Worm (Caenorhabditis elegans): ENCODE data around the gene C14A6.5.

The C14A6.5 gene

ce11 chrV:18127192-18127591, 37.5 kb downstream of the C14A6.5 start, which contains the start of gene fbxa-211:
Gene fbxa-211, plus strand, starts transcription at chrV:18127519.
- peak; percentile 32 for TF ChIP-seq snpc-1.3 (tag; optimal IDR thresholded peaks at IDR 0.05; ENCODE audit: insufficient read depth)
- TF ChIP-seq nfya-2 (GFP tag; IDR thresholded peaks at IDR 0.05), result no peak
- TF ChIP-seq madf-3 (GFP tag; IDR thresholded peaks at IDR 0.05), result no peak
- no peak for TF ChIP-seq ceh-100 (GFP tag; IDR thresholded peaks at IDR 0.05)
- no peak for TF ChIP-seq tbp1 (GFP tag; optimal IDR thresholded peaks at IDR 0.05)
- TF ChIP-seq lsl-1 (GFP tag; optimal IDR thresholded peaks at IDR 0.05), result peak; percentile 71
- TF ChIP-seq ceh-58 (GFP tag; IDR thresholded peaks at IDR 0.05), result no peak
- no peak for TF ChIP-seq mes-4 (tag; optimal IDR thresholded peaks at IDR 0.05)
- TF ChIP-seq F49E8.2 (tag; optimal IDR thresholded peaks at IDR 0.05; ENCODE audit: insufficient read depth), result peak; percentile 43

DNA sequence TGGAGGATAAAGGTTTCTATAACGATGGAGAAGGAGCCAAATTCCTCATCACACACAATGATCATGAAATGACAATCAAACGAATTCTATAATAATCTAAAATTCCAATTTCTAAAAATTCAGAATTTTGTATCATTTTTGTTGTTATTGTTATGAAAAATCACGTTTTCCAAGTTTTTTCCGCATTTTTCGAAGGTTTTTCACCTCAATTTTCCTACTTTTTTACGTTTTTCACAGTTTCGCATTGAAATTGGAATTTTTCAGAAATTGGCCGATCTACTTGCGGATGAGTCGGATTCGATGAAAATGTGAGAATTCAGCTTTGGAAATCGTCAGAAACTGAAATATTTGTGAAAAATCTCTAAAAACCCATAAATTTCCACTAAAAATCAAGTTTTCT, 39.6 kb downstream of the C14A6.5 start, which contains the start of gene fbxa-210:
TSS of gene fbxa-210 (plus strand) at position 301 of the 400 bp plus-strand sequence.
- TF ChIP-seq athp-1 (tag; optimal IDR thresholded peaks at IDR 0.05) (no peak), bed-2 (GFP tag; IDR thresholded peaks at IDR 0.05) (no peak), ceh-27 (GFP tag; optimal IDR thresholded peaks at IDR 0.05) (no peak), lir-1 (GFP tag; conservative IDR thresholded peaks at IDR 0.05) (no peak), B0019.2 (GFP tag; conservative IDR thresholded peaks at IDR 0.05) (no peak), attf-6 (GFP tag; IDR thresholded peaks at IDR 0.05) (no peak), C06A6.2 (GFP tag; conservative IDR thresholded peaks at IDR 0.05) (no peak), dpff-1 (tag; optimal IDR thresholded peaks at IDR 0.05) (no peak), hmg-1.2 (GFP tag; IDR thresholded peaks at IDR 0.05) (no peak)

ce11 chrV:18123639-18124038, 41.0 kb downstream of the C14A6.5 start, which contains the start of gene fbxa-107:
Gene fbxa-107, plus strand, starts transcription at chrV:18123939.
- TF ChIP-seq mxl-1 (tag; optimal IDR thresholded peaks at IDR 0.05) (no peak), nfyb-1 (GFP tag; IDR thresholded peaks at IDR 0.05) (no peak), hlh-26 (GFP tag; conservative IDR thresholded peaks at IDR 0.05) (no peak)

ce11 chrV:18115054-18115453, 49.6 kb downstream of the C14A6.5 start:
- TF ChIP-seq attf-5 (GFP tag; optimal IDR thresholded peaks at IDR 0.05) (peak; percentile 13), cebp-1 (GFP tag; IDR thresholded peaks at IDR 0.05) (peak; percentile 93), cebp-1 (tag; optimal IDR thresholded peaks at IDR 0.05) (peak; percentile 90), mcd-1 (GFP tag; IDR thresholded peaks at IDR 0.05) (peak; percentile 83)
